Worm (Caenorhabditis elegans) whole organism, L2 larva: ENCODE measurements around the gene srh-23.

ENCODE experiments used
- ama-1 ChIP-seq: fragments of 150-350 bp; optimal IDR thresholded peaks from 2 replicates; lab custom pipeline; 2018; ENCODE audit warnings: inconsistent platforms
- ceh-16 ChIP-seq: fragments of 150-350 bp; optimal IDR thresholded peaks from 2 replicates; lab custom pipeline; 2014; ENCODE audit warnings: missing biosample characterization, missing genetic modification characterization
- elt-1 ChIP-seq: fragments of 150-350 bp; optimal IDR thresholded peaks from 2 replicates; lab custom pipeline; 2014; ENCODE audit warnings: missing biosample characterization, missing genetic modification characterization
- lsy-2 ChIP-seq, 2 experiments: fragments of 150-350 bp in 1 of 2; sonication (generic microtip) in 1 of 2; optimal IDR thresholded peaks; 2 replicates each; lab custom pipeline; 2014 to 2017; ENCODE audit warnings: missing biosample characterization in 2 of 2, missing genetic modification characterization in 2 of 2
- nhr-23 ChIP-seq: fragments of 150-350 bp; optimal IDR thresholded peaks from 2 replicates; lab custom pipeline; 2014; ENCODE audit warnings: missing biosample characterization, missing genetic modification reagents, missing genetic modification characterization
- nhr-237 ChIP-seq: fragments of 150-350 bp; optimal IDR thresholded peaks from 2 replicates; lab custom pipeline; 2014; ENCODE audit warnings: missing biosample characterization, missing genetic modification characterization
- nhr-6 ChIP-seq: fragments of 150-350 bp; optimal IDR thresholded peaks from 2 replicates; lab custom pipeline; 2014; ENCODE audit warnings: missing biosample characterization, missing genetic modification characterization
- skn-1 ChIP-seq: sonication (generic microtip); optimal IDR thresholded peaks from 2 replicates; lab custom pipeline; 2017; ENCODE audit warnings: missing biosample characterization, missing genetic modification characterization
- unc-62 ChIP-seq: fragments of 150-350 bp; optimal IDR thresholded peaks from 2 replicates; lab custom pipeline; 2014; ENCODE audit warnings: missing biosample characterization, missing genetic modification reagents, missing genetic modification characterization
- ztf-11 ChIP-seq: sonication (generic microtip); optimal IDR thresholded peaks from 2 replicates; lab custom pipeline; 2017; ENCODE audit warnings: missing biosample characterization, missing genetic modification characterization
- ztf-4 ChIP-seq: fragments of 150-350 bp; optimal IDR thresholded peaks from 2 replicates; lab custom pipeline; 2014; ENCODE audit warnings: missing biosample characterization, missing genetic modification characterization

ce11 chrV:4934406-4934805, 13.5 kb downstream of the srh-23 start, which contains the start of gene catp-2:
- TF ChIP-seq skn-1 (tag; lab: Kevin White, UChicago): no peak
- no peak for TF ChIP-seq unc-62 (GFP tag; lab: Kevin White, UChicago)
- no peak for TF ChIP-seq elt-1
- no peak for TF ChIP-seq ceh-16 (tag; lab: Kevin White, UChicago)
- TF ChIP-seq lsy-2 (tag; optimal IDR thresholded peaks at IDR 0.05; lab: Kevin White, UChicago): no peak
- no peak for TF ChIP-seq nhr-6 (tag; lab: Kevin White, UChicago)
- TF ChIP-seq nhr-23 (tag; lab: Kevin White, UChicago): no peak
- TF ChIP-seq ama-1 (lab: Kevin White, UChicago): no peak
- TF ChIP-seq ztf-4 (tag; lab: Kevin White, UChicago): no peak
- no peak for TF ChIP-seq nhr-237
- TF ChIP-seq ztf-11 (tag; lab: Kevin White, UChicago): no peak
